Worm (Caenorhabditis elegans) whole organism, mixed stage, embryonic: ENCODE data around the gene F57A10.2.

Source experiments
- blmp-1 ChIP-seq: fragments of 150-350 bp; optimal IDR thresholded peaks from 2 replicates; lab custom pipeline; 2014; ENCODE audit warnings: missing biosample characterization, missing genetic modification characterization
- ces-1 ChIP-seq: fragments of 150-350 bp; optimal IDR thresholded peaks from 2 replicates; lab custom pipeline; 2014; ENCODE audit warnings: missing biosample characterization, missing genetic modification reagents, missing genetic modification characterization
- cnd-1 ChIP-seq: fragments of 200-800 bp; sonication (Bioruptor generic); optimal IDR thresholded peaks from 2 replicates; lab custom pipeline; 2018; ENCODE audit warnings: mild to moderate bottlenecking, missing genetic modification characterization, missing compliant biosample characterization
- elt-3 ChIP-seq: fragments of 150-350 bp; optimal IDR thresholded peaks from 2 replicates; lab custom pipeline; 2014; ENCODE audit warnings: missing biosample characterization, missing genetic modification characterization
- lin-13 ChIP-seq: fragments of 150-350 bp; optimal IDR thresholded peaks from 2 replicates; lab custom pipeline; 2014; ENCODE audit warnings: missing biosample characterization, missing genetic modification characterization
- mab-5 ChIP-seq: fragments of 150-350 bp; optimal IDR thresholded peaks from 2 replicates; lab custom pipeline; 2014; ENCODE audit warnings: missing biosample characterization, missing genetic modification characterization
- nhr-12 ChIP-seq: fragments of 150-350 bp; optimal IDR thresholded peaks from 2 replicates; lab custom pipeline; 2014; ENCODE audit warnings: missing biosample characterization, missing genetic modification characterization
- nhr-237 ChIP-seq: fragments of 150-350 bp; optimal IDR thresholded peaks from 2 replicates; lab custom pipeline; 2014; ENCODE audit warnings: missing biosample characterization, missing genetic modification characterization
- nhr-28 ChIP-seq: fragments of 150-350 bp; optimal IDR thresholded peaks from 2 replicates; lab custom pipeline; 2014; ENCODE audit warnings: missing biosample characterization, missing genetic modification characterization
- snpc-4 ChIP-seq: fragments of 150-350 bp; optimal IDR thresholded peaks from 2 replicates; lab custom pipeline; 2014; ENCODE audit warnings: missing biosample characterization, missing genetic modification characterization
- sptf-1 ChIP-seq: sonication (generic microtip); optimal IDR thresholded peaks from 2 replicates; lab custom pipeline; 2017; ENCODE audit warnings: mild to moderate bottlenecking, missing genetic modification characterization, moderate library complexity, missing compliant biosample characterization
- unc-39 ChIP-seq: fragments of 150-350 bp; optimal IDR thresholded peaks from 2 replicates; lab custom pipeline; 2014; ENCODE audit warnings: missing biosample characterization, missing genetic modification characterization

DNA sequence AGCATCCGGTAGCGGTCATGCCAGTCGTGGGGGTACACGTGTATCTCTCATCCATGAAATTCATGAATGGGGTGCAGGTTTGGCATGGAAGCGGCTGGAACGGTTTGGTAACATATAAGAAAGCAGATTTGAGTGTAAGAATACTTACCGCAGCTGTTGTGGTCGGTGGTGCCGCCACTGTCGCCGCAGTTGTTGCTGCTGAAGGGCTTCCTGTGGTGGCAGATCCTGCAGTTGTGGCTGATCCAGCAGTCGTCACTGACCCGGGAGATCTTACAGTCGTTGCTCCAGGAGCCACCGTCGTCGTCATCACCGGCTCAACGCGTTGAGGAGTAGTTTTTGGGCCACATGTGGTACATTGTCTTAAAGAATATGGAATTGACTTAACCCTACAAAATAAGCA is 33.4 kb upstream of the F57A10.2 start:
- TF ChIP-seq blmp-1 (tag; lab: Kevin White, UChicago): no peak
- no peak for TF ChIP-seq snpc-4 (tag; lab: Kevin White, UChicago)
- no peak for TF ChIP-seq nhr-237
- TF ChIP-seq sptf-1 (tag; lab: Kevin White, UChicago): no peak
- no peak for TF ChIP-seq nhr-28 (tag; lab: Kevin White, UChicago)
- TF ChIP-seq cnd-1 (tag; lab: Kevin White, UChicago): no peak
- TF ChIP-seq elt-3 (tag; lab: Kevin White, UChicago): no peak
- TF ChIP-seq nhr-12 (tag; lab: Kevin White, UChicago): no peak
- TF ChIP-seq mab-5 (tag; lab: Kevin White, UChicago): no peak
- no peak for TF ChIP-seq unc-39 (tag; lab: Kevin White, UChicago)
- TF ChIP-seq lin-13 (tag; lab: Kevin White, UChicago): no peak
- no peak for TF ChIP-seq ces-1 (GFP tag; lab: Kevin White, UChicago)
